In genomic region chrIV:8725345-8725744, ce11 we compare ENCODE assay signal across 5 worm cellular contexts.
TF ChIP-seq lines count a peak whose summit lies in the region.

TSS of gene pgm-3 (plus strand) at chrIV:8725722.

TF ChIP-seq in whole organism, L1 larva, 84 proteins besides CTCF, POLR2A, EP300 and RAD21:
- TF ChIP-seq dpl-1 (GFP tag; optimal IDR thresholded peaks at IDR 0.05; lab: Kevin White, UChicago), result peak in 1 of 3 experiments; percentile 1
- no peak for TF ChIP-seq pag-3 (tag; optimal IDR thresholded peaks at IDR 0.05; lab: Kevin White, UChicago; ENCODE audit: borderline replicate concordance, insufficient read depth)
- TF ChIP-seq unc-62 (GFP tag; optimal IDR thresholded peaks at IDR 0.05; lab: Kevin White, UChicago), result no peak
- peak in 1 of 2 experiments; percentile 57 for TF ChIP-seq lin-35 (GFP tag; optimal IDR thresholded peaks at IDR 0.05; lab: Kevin White, UChicago)
- TF ChIP-seq fkh-4 (tag; optimal IDR thresholded peaks at IDR 0.05; lab: Kevin White, UChicago; ENCODE audit: borderline replicate concordance), result no peak
- TF ChIP-seq blmp-1 (tag; optimal IDR thresholded peaks at IDR 0.05; lab: Kevin White, UChicago), result peak; percentile 75
- TF ChIP-seq efl-1 (optimal IDR thresholded peaks at IDR 0.05; lab: Kevin White, UChicago), result peak in 1 of 2 experiments; percentile 23
- TF ChIP-seq efl-1 (GFP tag; optimal IDR thresholded peaks at IDR 0.05 in 1 of 2; lab: Kevin White, UChicago), result no peak

TF ChIP-seq in whole organism, L2 larva, 48 proteins besides CTCF, POLR2A, EP300 and RAD21:
- peak; percentile 3 for TF ChIP-seq fos-1 (tag; optimal IDR thresholded peaks at IDR 0.05; lab: Kevin White, UChicago)
- TF ChIP-seq sma-9 (GFP tag; optimal IDR thresholded peaks at IDR 0.05; lab: Kevin White, UChicago), result no peak
- TF ChIP-seq sma-9 (tag; optimal IDR thresholded peaks at IDR 0.05; lab: Kevin White, UChicago), result no peak
- peak; percentile 20 for TF ChIP-seq skn-1 (tag; optimal IDR thresholded peaks at IDR 0.05; lab: Kevin White, UChicago)

TF ChIP-seq in whole organism, L3 larva, 47 proteins besides CTCF, POLR2A, EP300 and RAD21:
- TF ChIP-seq lin-39 (tag; optimal IDR thresholded peaks at IDR 0.05; lab: Kevin White, UChicago) (no peak), elt-2 (tag; optimal IDR thresholded peaks at IDR 0.05; lab: Kevin White, UChicago) (peak; percentile 64), R02D3.7 (tag; optimal IDR thresholded peaks at IDR 0.05; lab: Kevin White, UChicago) (peak; percentile 15), lin-15B (tag; optimal IDR thresholded peaks at IDR 0.05; lab: Kevin White, UChicago) (peak; percentile 2), pqm-1 (tag; optimal IDR thresholded peaks at IDR 0.05; lab: Kevin White, UChicago) (peak; percentile 32), jun-1 (tag; optimal IDR thresholded peaks at IDR 0.05; lab: Kevin White, UChicago) (no peak)

TF ChIP-seq in whole organism, L4 larva, 104 proteins besides CTCF, POLR2A, EP300 and RAD21:
- TF ChIP-seq daf-16 (GFP tag; optimal IDR thresholded peaks at IDR 0.05; lab: Kevin White, UChicago) (no peak), daf-16 (tag; optimal IDR thresholded peaks at IDR 0.05; lab: Kevin White, UChicago) (peak; percentile 77), ces-1 (GFP tag; optimal IDR thresholded peaks at IDR 0.05; lab: Kevin White, UChicago) (no peak), hif-1 (tag; optimal IDR thresholded peaks at IDR 0.05; lab: Kevin White, UChicago) (no peak), ama-1 (optimal IDR thresholded peaks at IDR 0.05; lab: Kevin White, UChicago) (no peak), fos-1 (tag; optimal IDR thresholded peaks at IDR 0.05; lab: Kevin White, UChicago) (no peak), lin-1 (GFP tag; IDR thresholded peaks at IDR 0.05; lab: Robert Waterston, UW) (no peak), nhr-48 (tag; optimal IDR thresholded peaks at IDR 0.05; lab: Kevin White, UChicago) (no peak), mxl-3 (GFP tag; optimal IDR thresholded peaks at IDR 0.05; lab: Kevin White, UChicago) (no peak), zag-1 (tag; optimal IDR thresholded peaks at IDR 0.05; lab: Kevin White, UChicago) (no peak), ceh-82 (tag; optimal IDR thresholded peaks at IDR 0.05; lab: Kevin White, UChicago) (no peak), nhr-28 (tag; optimal IDR thresholded peaks at IDR 0.05; lab: Kevin White, UChicago) (peak; percentile 64), spr-3 (GFP tag; optimal IDR thresholded peaks at IDR 0.05; lab: Kevin White, UChicago) (no peak), ZK337.2 (GFP tag; IDR thresholded peaks at IDR 0.05; lab: Robert Waterston, UW) (no peak), daf-8 (GFP tag; IDR thresholded peaks at IDR 0.05; lab: Robert Waterston, UW) (no peak), fkh-10 (GFP tag; optimal IDR thresholded peaks at IDR 0.05; lab: Kevin White, UChicago) (no peak), nhr-25 (tag; optimal IDR thresholded peaks at IDR 0.05; lab: Kevin White, UChicago; ENCODE audit: borderline replicate concordance, insufficient read depth) (no peak), mxl-2 (GFP tag; conservative IDR thresholded peaks at IDR 0.05; lab: Robert Waterston, UW) (no peak), lin-15B (tag; optimal IDR thresholded peaks at IDR 0.05; lab: Kevin White, UChicago) (no peak), T20F7.1 (GFP tag; optimal IDR thresholded peaks at IDR 0.05; lab: Kevin White, UChicago) (peak; percentile 84), pqm-1 (tag; optimal IDR thresholded peaks at IDR 0.05; lab: Kevin White, UChicago) (peak; percentile 63), dmd-9 (GFP tag; IDR thresholded peaks at IDR 0.05; lab: Robert Waterston, UW) (no peak), ceh-62 (tag; optimal IDR thresholded peaks at IDR 0.05; lab: Kevin White, UChicago) (no peak), ceh-44 (GFP tag; IDR thresholded peaks at IDR 0.05; lab: Robert Waterston, UW) (no peak), snpc-1.2 (GFP tag; IDR thresholded peaks at IDR 0.05; lab: Robert Waterston, UW) (no peak), hlh-11 (tag; optimal IDR thresholded peaks at IDR 0.05; lab: Kevin White, UChicago) (peak; percentile 22), hmg-1.1 (GFP tag; IDR thresholded peaks at IDR 0.05; lab: Robert Waterston, UW) (no peak), R02D3.7 (tag; optimal IDR thresholded peaks at IDR 0.05; lab: Kevin White, UChicago) (peak; percentile 15), nhr-11 (tag; optimal IDR thresholded peaks at IDR 0.05; lab: Kevin White, UChicago) (no peak), nhr-42 (GFP tag; IDR thresholded peaks at IDR 0.05; lab: Robert Waterston, UW) (no peak)

TF ChIP-seq in whole organism, young adult, 124 proteins besides CTCF, POLR2A, EP300 and RAD21:
- TF ChIP-seq die-1 (tag; optimal IDR thresholded peaks at IDR 0.05; lab: Kevin White, UChicago) (no peak), lin-26 (GFP tag; IDR thresholded peaks at IDR 0.05; lab: Robert Waterston, UW) (no peak), attf-3 (GFP tag; conservative IDR thresholded peaks at IDR 0.05; lab: Robert Waterston, UW) (peak; percentile 75), Y95B8A.8 (GFP tag; IDR thresholded peaks at IDR 0.05; lab: Robert Waterston, UW) (no peak), aptf-2 (GFP tag; conservative IDR thresholded peaks at IDR 0.05; lab: Robert Waterston, UW) (no peak), mcd-1 (GFP tag; IDR thresholded peaks at IDR 0.05; lab: Robert Waterston, UW) (no peak)
